ENCODE assay signal across 4 worm cellular contexts in the genomic region with DNA sequence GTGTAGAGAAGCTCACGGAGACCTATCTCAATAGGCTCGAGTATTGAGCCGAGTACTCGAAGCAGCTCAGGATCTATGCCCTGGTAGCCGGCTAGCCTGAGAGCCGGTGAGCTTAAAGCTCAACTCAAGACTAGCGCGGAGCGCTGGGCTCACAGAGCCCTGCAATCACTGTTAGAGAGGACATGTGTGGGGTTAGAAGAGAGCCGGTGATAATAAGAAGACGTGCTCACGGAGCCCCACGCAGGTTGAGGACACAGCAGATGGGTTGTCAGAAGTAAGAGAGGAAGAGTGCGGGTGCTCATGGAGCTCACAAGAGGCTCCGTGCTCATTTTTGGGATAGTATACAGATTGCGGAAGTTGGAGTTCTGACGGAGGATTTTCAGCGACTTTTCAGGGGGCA.
A peak's percentile ranks its signal among the peaks of the same experiment; 100 is the strongest.
TF ChIP-seq lines count a peak whose summit lies in the region.

No protein-coding gene starts in this region.

TF ChIP-seq in whole organism, L2 larva, 48 proteins besides CTCF, POLR2A, EP300 and RAD21:
- TF ChIP-seq ztf-11 (tag; optimal IDR thresholded peaks at IDR 0.05; lab: Kevin White, UChicago) (no peak), ztf-1 (GFP tag; conservative IDR thresholded peaks at IDR 0.05; lab: Robert Waterston, UW) (0 out of 2 replicates have a peak, but pooled peaks have one; percentile 59)

TF ChIP-seq in whole organism, L4 larva, 104 proteins besides CTCF, POLR2A, EP300 and RAD21:
- TF ChIP-seq aha-1 (tag; lab: Kevin White, UChicago) (peak; percentile 91), Y75B8A.6 (GFP tag; IDR thresholded peaks at IDR 0.05; lab: Robert Waterston, UW) (no peak), rbr-2 (tag; optimal IDR thresholded peaks at IDR 0.05; lab: Kevin White, UChicago) (no peak), nhr-76 (tag; optimal IDR thresholded peaks at IDR 0.05; lab: Kevin White, UChicago) (no peak), unc-62 (GFP tag; optimal IDR thresholded peaks at IDR 0.05 in 1 of 2; lab: Kevin White, UChicago) (peak in 1 of 2 experiments; percentile 42), unc-62 (tag; optimal IDR thresholded peaks at IDR 0.05; lab: Kevin White, UChicago) (no peak), set-16 (GFP tag; IDR thresholded peaks at IDR 0.05; lab: Robert Waterston, UW) (peak; percentile 53; the same call in 1 of the 2 replicates), F49E8.2 (tag; optimal IDR thresholded peaks at IDR 0.05; lab: Kevin White, UChicago; ENCODE audit: borderline replicate concordance) (no peak), dmd-6 (GFP tag; IDR thresholded peaks at IDR 0.05; lab: Robert Waterston, UW) (no peak), sdz-12 (GFP tag; optimal IDR thresholded peaks at IDR 0.05; lab: Kevin White, UChicago) (no peak), tra-1 (GFP tag; IDR thresholded peaks at IDR 0.05; lab: Robert Waterston, UW) (no peak), Y105C5A.15 (GFP tag; IDR thresholded peaks at IDR 0.05; lab: Robert Waterston, UW) (no peak), spr-3 (GFP tag; optimal IDR thresholded peaks at IDR 0.05; lab: Kevin White, UChicago) (no peak), daf-12 (tag; optimal IDR thresholded peaks at IDR 0.05; lab: Kevin White, UChicago) (no peak), ceh-20 (GFP tag; IDR thresholded peaks at IDR 0.05; lab: Robert Waterston, UW) (no peak), nhr-111 (GFP tag; optimal IDR thresholded peaks at IDR 0.05; lab: Kevin White, UChicago) (no peak), mes-2 (tag; optimal IDR thresholded peaks at IDR 0.05; lab: Kevin White, UChicago; ENCODE audit: poor library complexity, severe bottlenecking) (no peak)

TF ChIP-seq in whole organism, late embryonic, 69 proteins besides CTCF, POLR2A, EP300 and RAD21:
- TF ChIP-seq pag-3 (tag; optimal IDR thresholded peaks at IDR 0.05; lab: Kevin White, UChicago; ENCODE audit: borderline replicate concordance) (peak; percentile 76), pqm-1 (tag; optimal IDR thresholded peaks at IDR 0.05; lab: Kevin White, UChicago) (no peak), Y22D7AL.16 (tag; optimal IDR thresholded peaks at IDR 0.05; lab: Kevin White, UChicago) (no peak), ref-2 (tag; optimal IDR thresholded peaks at IDR 0.05; lab: Kevin White, UChicago) (peak; percentile 9), elt-4 (tag; optimal IDR thresholded peaks at IDR 0.05; lab: Kevin White, UChicago) (peak; percentile 34)

TF ChIP-seq in whole organism, young adult, 124 proteins besides CTCF, POLR2A, EP300 and RAD21:
- TF ChIP-seq zfh-2 (GFP tag; conservative IDR thresholded peaks at IDR 0.05; lab: Robert Waterston, UW) = peak; percentile 51; the same call in 1 of the 2 replicates
- TF ChIP-seq madf-8 (GFP tag; conservative IDR thresholded peaks at IDR 0.05; lab: Robert Waterston, UW) = no peak
- 0 out of 2 replicates have a peak, but pooled peaks have one; percentile 16 for TF ChIP-seq ztf-25 (GFP tag; IDR thresholded peaks at IDR 0.05; lab: Robert Waterston, UW)
